Worm (Caenorhabditis elegans) whole organism, early embryonic: ENCODE results near the gene F53B7.4.

Source experiments
- B0310.2 ChIP-seq: sonication (generic microtip); optimal IDR thresholded peaks from 2 replicates; lab custom pipeline; 2016; ENCODE audit warnings: mild to moderate bottlenecking, missing genetic modification characterization, missing compliant biosample characterization
- F13C5.2 ChIP-seq: sonication (generic microtip); optimal IDR thresholded peaks from 2 replicates; lab custom pipeline; 2017; ENCODE audit warnings: mild to moderate bottlenecking, missing genetic modification characterization, inconsistent platforms, missing compliant biosample characterization
- aly-1 ChIP-seq: sonication (generic microtip); optimal IDR thresholded peaks from 2 replicates; lab custom pipeline; 2016; ENCODE audit warnings: missing genetic modification characterization, missing compliant biosample characterization
- ama-1 ChIP-seq: fragments of 150-350 bp; optimal IDR thresholded peaks from 2 replicates; lab custom pipeline; 2014
- ceh-13 ChIP-seq: fragments of 200-800 bp; sonication (Bioruptor generic); optimal IDR thresholded peaks from 2 replicates; lab custom pipeline; 2018; ENCODE audit warnings: mild to moderate bottlenecking, missing genetic modification characterization, missing compliant biosample characterization
- ceh-36 ChIP-seq: sonication (generic microtip); optimal IDR thresholded peaks from 2 replicates; lab custom pipeline; 2016; ENCODE audit warnings: missing genetic modification characterization, inconsistent platforms, missing compliant biosample characterization
- ets-7 ChIP-seq: sonication (generic microtip); optimal IDR thresholded peaks from 2 replicates; lab custom pipeline; 2016; ENCODE audit warnings: missing genotype, missing genetic modification characterization, missing compliant biosample characterization
- flt-1 ChIP-seq: fragments of 200-800 bp; sonication (Bioruptor generic); IDR thresholded peaks from 2 replicates; pipeline ENCODE4 v1.3.6; 2022; ENCODE audit warnings: missing genetic modification characterization, missing compliant biosample characterization
- hmbx-1 ChIP-seq: sonication (generic microtip); optimal IDR thresholded peaks from 2 replicates; lab custom pipeline; 2016; ENCODE audit warnings: mild to moderate bottlenecking, missing genetic modification characterization, missing compliant biosample characterization
- hmg-4 ChIP-seq: fragments of 200-800 bp; sonication (Bioruptor generic); optimal IDR thresholded peaks from 2 replicates; lab custom pipeline; 2018; ENCODE audit warnings: mild to moderate bottlenecking, missing genetic modification characterization, missing compliant biosample characterization
- hnd-1 ChIP-seq: sonication (generic microtip); optimal IDR thresholded peaks from 2 replicates; lab custom pipeline; 2016; ENCODE audit warnings: missing genetic modification characterization, missing compliant biosample characterization
- pes-1 ChIP-seq: fragments of 200-800 bp; sonication (Bioruptor generic); IDR thresholded peaks from 2 replicates; pipeline ENCODE4 v1.3.6; 2022; ENCODE audit warnings: missing genetic modification reagents, missing genetic modification characterization, missing compliant biosample characterization
- scrt-1 ChIP-seq: fragments of 200-800 bp; sonication (Bioruptor generic); IDR thresholded peaks from 2 replicates; pipeline ENCODE4 v1.3.6; 2022; ENCODE audit warnings: missing genetic modification characterization, missing compliant biosample characterization
- sea-1 ChIP-seq: fragments of 200-800 bp; sonication (Bioruptor generic); conservative IDR thresholded peaks from 2 replicates; pipeline ENCODE4 v1.3.6; 2022; ENCODE audit warnings: missing genetic modification characterization, missing compliant biosample characterization
- tbx-11 ChIP-seq: fragments of 200-800 bp; sonication (Bioruptor generic); IDR thresholded peaks from 2 replicates; pipeline ENCODE4 v1.3.6; 2022; ENCODE audit warnings: missing genetic modification characterization, missing compliant biosample characterization
- tbx-37 ChIP-seq: fragments of 200-800 bp; sonication (Bioruptor generic); conservative IDR thresholded peaks from 2 replicates; pipeline ENCODE4 v1.3.6; 2022; ENCODE audit warnings: missing genetic modification reagents, missing genetic modification characterization, missing compliant biosample characterization
- tra-4 ChIP-seq: sonication (generic microtip); optimal IDR thresholded peaks from 2 replicates; lab custom pipeline; 2017; ENCODE audit warnings: missing genetic modification characterization, missing compliant biosample characterization

F53B7.4 gene

ce11 chrV:11002434-11002833 lies at the start of gene F53B7.4:
TSS of gene F53B7.4 (minus strand) at chrV:11002534.
- TF ChIP-seq F13C5.2 = no peak
- no peak for TF ChIP-seq tbx-11 (GFP tag; lab: Robert Waterston, UW)
- TF ChIP-seq tra-4 (tag; lab: Kevin White, UChicago) = no peak
- TF ChIP-seq sea-1 (GFP tag; lab: Robert Waterston, UW) = no peak
- no peak for TF ChIP-seq ceh-13 (GFP tag; lab: Kevin White, UChicago)
- no peak for TF ChIP-seq hmg-4 (GFP tag; lab: Kevin White, UChicago)
- no peak for TF ChIP-seq pes-1 (GFP tag; lab: Robert Waterston, UW)
- TF ChIP-seq ets-7 (tag; lab: Kevin White, UChicago) = no peak

ce11 chrV:11051921-11052320 lies 49.6 kb upstream of the F53B7.4 start, which contains the start of gene T04C12.33:
TSS of gene T04C12.33 (plus strand) at chrV:11052221.
- TF ChIP-seq hmg-4 (GFP tag; lab: Kevin White, UChicago) (no peak), pes-1 (GFP tag; lab: Robert Waterston, UW) (no peak), ceh-36 (tag; lab: Kevin White, UChicago) (no peak), tbx-37 (GFP tag; lab: Robert Waterston, UW) (no peak), ets-7 (tag; lab: Kevin White, UChicago) (no peak), aly-1 (tag; lab: Kevin White, UChicago) (no peak), ceh-13 (GFP tag; lab: Kevin White, UChicago) (no peak), scrt-1 (no peak), sea-1 (GFP tag; lab: Robert Waterston, UW) (no peak), tbx-11 (GFP tag; lab: Robert Waterston, UW) (no peak), hnd-1 (tag; lab: Kevin White, UChicago) (no peak)

ce11 chrV:11048678-11049077 lies 46.3 kb upstream of the F53B7.4 start, which contains the start of gene srh-74:
TSS of gene srh-74 (minus strand) at chrV:11048778.
- TF ChIP-seq sea-1 (GFP tag; lab: Robert Waterston, UW) (no peak), tra-4 (tag; lab: Kevin White, UChicago) (no peak), pes-1 (GFP tag; lab: Robert Waterston, UW) (no peak), ceh-36 (tag; lab: Kevin White, UChicago) (no peak), hnd-1 (tag; lab: Kevin White, UChicago) (no peak), F13C5.2 (no peak), ama-1 (lab: Kevin White, UChicago) (no peak), tbx-11 (GFP tag; lab: Robert Waterston, UW) (no peak), hmg-4 (GFP tag; lab: Kevin White, UChicago) (no peak), B0310.2 (no peak), ets-7 (tag; lab: Kevin White, UChicago) (no peak), tbx-37 (GFP tag; lab: Robert Waterston, UW) (no peak), hmbx-1 (tag; lab: Kevin White, UChicago) (no peak)

ce11 chrV:11046730-11047129 lies 44.4 kb upstream of the F53B7.4 start, which contains the start of gene dhs-18:
TSS of gene dhs-18 (minus strand) at chrV:11046833.
- TF ChIP-seq flt-1 (GFP tag; lab: Robert Waterston, UW) (no peak), B0310.2 (no peak), pes-1 (GFP tag; lab: Robert Waterston, UW) (no peak), ama-1 (lab: Kevin White, UChicago) (no peak), hnd-1 (tag; lab: Kevin White, UChicago) (no peak), tra-4 (tag; lab: Kevin White, UChicago) (no peak), scrt-1 (no peak), hmg-4 (GFP tag; lab: Kevin White, UChicago) (no peak), ets-7 (tag; lab: Kevin White, UChicago) (no peak), sea-1 (GFP tag; lab: Robert Waterston, UW) (no peak), tbx-11 (GFP tag; lab: Robert Waterston, UW) (no peak), aly-1 (tag; lab: Kevin White, UChicago) (no peak), F13C5.2 (no peak)

- TF ChIP-seq F13C5.2 = no peak
- no peak for TF ChIP-seq tbx-37 (GFP tag; lab: Robert Waterston, UW)
- TF ChIP-seq scrt-1 = no peak
- TF ChIP-seq tra-4 (tag; lab: Kevin White, UChicago) = no peak
- no peak for TF ChIP-seq hmbx-1 (tag; lab: Kevin White, UChicago)
- no peak for TF ChIP-seq flt-1 (GFP tag; lab: Robert Waterston, UW)
- TF ChIP-seq sea-1 (GFP tag; lab: Robert Waterston, UW) = no peak
- TF ChIP-seq hmg-4 (GFP tag; lab: Kevin White, UChicago) = no peak
- no peak for TF ChIP-seq ceh-36 (tag; lab: Kevin White, UChicago)
- TF ChIP-seq pes-1 (GFP tag; lab: Robert Waterston, UW) = no peak
- no peak for TF ChIP-seq hnd-1 (tag; lab: Kevin White, UChicago)
- TF ChIP-seq ceh-13 (GFP tag; lab: Kevin White, UChicago) = no peak
- TF ChIP-seq ets-7 (tag; lab: Kevin White, UChicago) = no peak
- no peak for TF ChIP-seq tbx-11 (GFP tag; lab: Robert Waterston, UW)
- no peak for TF ChIP-seq B0310.2
- TF ChIP-seq ama-1 (lab: Kevin White, UChicago) = no peak
Measured at ce11 chrV:11043767-11044166, 41.4 kb upstream of the F53B7.4 start, which contains the start of gene C45B11.6. TSS of gene C45B11.6 (plus strand) at chrV:11044067.

ce11 chrV:11042538-11042937 lies 40.2 kb upstream of the F53B7.4 start, which contains the start of gene C45B11.2:
TSS of gene C45B11.2 (plus strand) at chrV:11042710.
- TF ChIP-seq ama-1 (lab: Kevin White, UChicago) (no peak), tra-4 (tag; lab: Kevin White, UChicago) (no peak), B0310.2 (no peak), ets-7 (tag; lab: Kevin White, UChicago) (no peak), hmbx-1 (tag; lab: Kevin White, UChicago) (no peak), hnd-1 (tag; lab: Kevin White, UChicago) (no peak), hmg-4 (GFP tag; lab: Kevin White, UChicago) (no peak)

- TF ChIP-seq tra-4 (tag; lab: Kevin White, UChicago) = no peak
- no peak for TF ChIP-seq scrt-1
Measured at ce11 chrV:11041499-11041898, 39.2 kb upstream of the F53B7.4 start, which contains the start of gene C45B11.5. TSS of gene C45B11.5 (plus strand) at chrV:11041799.
